Fruit fly (Drosophila melanogaster): Measurements from ENCODE around the gene CG13305.
A peak's percentile ranks its signal among the peaks of the same experiment; 100 is the strongest.

CG13305 gene

dm6 chr3L:8667809-8668593 lies 21.4 kb upstream of the CG13305 start (continued):
- peak; percentile 13 for TF ChIP-seq CG10209 (GFP tag; optimal IDR thresholded peaks at IDR 0.05)
- TF ChIP-seq H2.0 (GFP tag; IDR thresholded peaks at IDR 0.05), result no peak
- no peak for TF ChIP-seq pho (GFP tag; optimal IDR thresholded peaks at IDR 0.05)
- TF ChIP-seq caup (GFP tag; optimal IDR thresholded peaks at IDR 0.05; ENCODE audit: severe bottlenecking), result no peak
- TF ChIP-seq da (GFP tag; optimal IDR thresholded peaks at IDR 0.05), result no peak
- TF ChIP-seq pb (GFP tag; optimal IDR thresholded peaks at IDR 0.05), result no peak
- TF ChIP-seq CG2129 (GFP tag; IDR thresholded peaks at IDR 0.05; ENCODE audit: partially characterized antibody), result no peak
- TF ChIP-seq Mes4 (GFP tag; optimal IDR thresholded peaks at IDR 0.05), result no peak
- no peak for TF ChIP-seq psq (GFP tag; optimal IDR thresholded peaks at IDR 0.05)
- no peak for TF ChIP-seq CG9876 (GFP tag; optimal IDR thresholded peaks at IDR 0.05)
- no peak for TF ChIP-seq Poxn (GFP tag; IDR thresholded peaks at IDR 0.05)
- peak; percentile 85 for TF ChIP-seq corto (GFP tag; optimal IDR thresholded peaks at IDR 0.05)
- TF ChIP-seq tgo (GFP tag; IDR thresholded peaks at IDR 0.05), result peak; percentile 48; the same call in 2 of the 3 replicates
- no peak for TF ChIP-seq Ravus (GFP tag; IDR thresholded peaks at IDR 0.05)
- TF ChIP-seq Stat92E (GFP tag; optimal IDR thresholded peaks at IDR 0.05), result no peak
- no peak for TF ChIP-seq CG7987 (GFP tag; optimal IDR thresholded peaks at IDR 0.05)
- no peak for TF ChIP-seq sima (GFP tag; optimal IDR thresholded peaks at IDR 0.05)
- TF ChIP-seq Hr39 (optimal IDR thresholded peaks at IDR 0.05), result no peak
- no peak for TF ChIP-seq wor (GFP tag; IDR thresholded peaks at IDR 0.05)
- peak; percentile 42 for TF ChIP-seq gsb-n (tag; optimal IDR thresholded peaks at IDR 0.05)
- TF ChIP-seq Oaz (GFP tag; IDR thresholded peaks at IDR 0.05), result no peak
- TF ChIP-seq CG30431 (GFP tag; optimal IDR thresholded peaks at IDR 0.05), result no peak
- peak; percentile 45 for TF ChIP-seq PHDP (tag; optimal IDR thresholded peaks at IDR 0.05)
- no peak for TF ChIP-seq Sry-δ (GFP tag; optimal IDR thresholded peaks at IDR 0.05)
- peak; percentile 40 for TF ChIP-seq CG8388 (GFP tag; optimal IDR thresholded peaks at IDR 0.05)
- no peak for TF ChIP-seq CG15073 (GFP tag; optimal IDR thresholded peaks at IDR 0.05)
- TF ChIP-seq gsb (GFP tag; IDR thresholded peaks at IDR 0.05), result no peak
- no peak for TF ChIP-seq Bgb (GFP tag; IDR thresholded peaks at IDR 0.05; ENCODE audit: partially characterized antibody)
- TF ChIP-seq dmrt99B (tag; optimal IDR thresholded peaks at IDR 0.05), result peak; percentile 61
- TF ChIP-seq vvl (GFP tag; IDR thresholded peaks at IDR 0.05), result peak; percentile 69; the same call in 1 of the 2 replicates
- TF ChIP-seq CG12659 (GFP tag; optimal IDR thresholded peaks at IDR 0.05), result peak; percentile 8
- no peak for TF ChIP-seq CG12236 (GFP tag; optimal IDR thresholded peaks at IDR 0.05)
- TF ChIP-seq Gsc (GFP tag; IDR thresholded peaks at IDR 0.05), result no peak
- no peak for TF ChIP-seq CG7786 (GFP tag; optimal IDR thresholded peaks at IDR 0.05)
- TF ChIP-seq CG17361 (GFP tag; IDR thresholded peaks at IDR 0.05), result peak; percentile 56; the same call in 2 of the 3 replicates
- TF ChIP-seq ttk (GFP tag; IDR thresholded peaks at IDR 0.05), result peak; percentile 38; the same call in 1 of the 2 replicates
- TF ChIP-seq NfI (GFP tag; optimal IDR thresholded peaks at IDR 0.05), result no peak
- TF ChIP-seq twi (tag; optimal IDR thresholded peaks at IDR 0.05), result peak; percentile 7
- TF ChIP-seq CG2120 (GFP tag; optimal IDR thresholded peaks at IDR 0.05), result no peak
- no peak for TF ChIP-seq dati (GFP tag; IDR thresholded peaks at IDR 0.05)
- no peak for TF ChIP-seq Nf-YA (GFP tag; IDR thresholded peaks at IDR 0.05)
- TF ChIP-seq NK7.1 (GFP tag; optimal IDR thresholded peaks at IDR 0.05), result no peak
- no peak for TF ChIP-seq fd64A (GFP tag; optimal IDR thresholded peaks at IDR 0.05)
- TF ChIP-seq CoRest (tag; optimal IDR thresholded peaks at IDR 0.05), result peak; percentile 48
- no peak for TF ChIP-seq CG4360 (GFP tag; IDR thresholded peaks at IDR 0.05)
- TF ChIP-seq CG1529 (GFP tag; optimal IDR thresholded peaks at IDR 0.05), result peak; percentile 19
- TF ChIP-seq lmd (GFP tag; IDR thresholded peaks at IDR 0.05), result peak; percentile 35; the same call in 1 of the 2 replicates
- TF ChIP-seq sqz (GFP tag; optimal IDR thresholded peaks at IDR 0.05), result no peak
- TF ChIP-seq CG18011 (GFP tag; optimal IDR thresholded peaks at IDR 0.05), result no peak
- TF ChIP-seq Hr51 (GFP tag; optimal IDR thresholded peaks at IDR 0.05), result peak in 1 of 2 experiments; percentile 46
